Fruit fly (Drosophila melanogaster): ENCODE measurements around the gene CG12609.

DNA sequence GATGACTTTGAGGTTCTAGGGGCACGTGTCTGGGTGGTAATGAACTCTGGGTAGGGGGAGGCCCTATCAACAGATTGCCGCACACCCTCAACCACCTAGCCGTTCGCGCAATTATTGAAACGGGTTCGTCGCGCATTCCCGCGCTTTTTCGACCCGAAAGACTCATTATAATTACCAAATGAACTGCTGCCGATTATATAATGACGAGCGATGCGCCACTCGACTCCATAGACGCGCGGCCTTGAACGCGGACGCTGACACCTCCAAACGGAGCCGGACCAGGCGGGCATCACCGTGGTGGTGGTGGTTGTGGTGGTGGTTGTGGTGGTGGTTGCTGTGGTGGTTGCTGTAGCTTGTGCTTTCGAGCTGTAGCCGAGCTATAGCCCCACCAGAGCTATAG, 47.5 kb downstream of the CG12609 start:
- TF ChIP-seq D1 (tag; optimal IDR thresholded peaks at IDR 0.05) (no peak), Snoo (tag; optimal IDR thresholded peaks at IDR 0.05) (no peak)

All from whole organism, pupa.